Worm (Caenorhabditis elegans) whole organism, young adult: ENCODE data around the gene T25B9.12.

Experiments used
- B0035.1 ChIP-seq: sonication (generic microtip); optimal IDR thresholded peaks from 2 replicates; lab custom pipeline; 2016; ENCODE audit warnings: missing genetic modification characterization, mild to moderate bottlenecking, missing compliant biosample characterization, missing genotype, missing genetic modification reagents
- B0336.3 ChIP-seq: fragments of 200-800 bp; sonication (Bioruptor generic); IDR thresholded peaks from 2 replicates; pipeline ENCODE4 v1.3.6; 2022; ENCODE audit warnings: missing genetic modification characterization, missing compliant biosample characterization
- C06A6.2 ChIP-seq: fragments of 200-800 bp; sonication (Bioruptor generic); conservative IDR thresholded peaks from 2 replicates; pipeline ENCODE4 v1.3.6; 2022; ENCODE audit warnings: missing genetic modification characterization, missing compliant biosample characterization
- D2030.7 ChIP-seq: fragments of 200-800 bp; sonication (Bioruptor generic); IDR thresholded peaks from 2 replicates; pipeline ENCODE4 v1.3.6; 2022; ENCODE audit warnings: missing genetic modification reagents, missing genetic modification characterization, missing compliant biosample characterization
- F22D6.2 ChIP-seq: sonication (generic microtip); optimal IDR thresholded peaks from 2 replicates; lab custom pipeline; 2016; ENCODE audit warnings: mild to moderate bottlenecking, missing genetic modification characterization, missing compliant biosample characterization
- F23B12.7 ChIP-seq: sonication (generic microtip); optimal IDR thresholded peaks from 2 replicates; lab custom pipeline; 2017; ENCODE audit warnings: missing genetic modification characterization, mild to moderate bottlenecking, missing compliant biosample characterization, antibody characterized with exemption, moderate library complexity; ENCODE audit not compliant: insufficient read depth
- F33H1.4 ChIP-seq: fragments of 200-800 bp; sonication (Bioruptor generic); IDR thresholded peaks from 2 replicates; pipeline ENCODE4 v1.3.6; 2022; ENCODE audit warnings: missing genetic modification reagents, missing genetic modification characterization, missing compliant biosample characterization
- F37B4.10 ChIP-seq: fragments of 200-800 bp; sonication (Bioruptor generic); IDR thresholded peaks from 2 replicates; pipeline ENCODE4 v1.3.6; 2022; ENCODE audit warnings: missing genetic modification characterization, missing compliant biosample characterization
- F39B2.1 ChIP-seq: fragments of 200-800 bp; sonication (Bioruptor generic); IDR thresholded peaks from 2 replicates; pipeline ENCODE4 v1.3.6; 2022; ENCODE audit warnings: missing genetic modification reagents, missing genetic modification characterization, missing compliant biosample characterization
- F49E8.2 ChIP-seq: sonication (generic microtip); optimal IDR thresholded peaks from 3 replicates; lab custom pipeline; 2017; ENCODE audit warnings: missing genetic modification characterization, mild to moderate bottlenecking, missing compliant biosample characterization, antibody characterized with exemption, moderate library complexity; ENCODE audit not compliant: insufficient read depth
- F57A8.1 ChIP-seq: fragments of 200-800 bp; sonication (Bioruptor generic); optimal IDR thresholded peaks from 2 replicates; lab custom pipeline; 2018; ENCODE audit warnings: mild to moderate bottlenecking, missing genetic modification characterization, moderate library complexity, missing compliant biosample characterization
- T07F8.4 ChIP-seq: sonication (generic microtip); optimal IDR thresholded peaks from 2 replicates; lab custom pipeline; 2016; ENCODE audit warnings: mild to moderate bottlenecking, missing genetic modification characterization, moderate library complexity, missing compliant biosample characterization
- T26A5.8 ChIP-seq: sonication (generic microtip); optimal IDR thresholded peaks from 2 replicates; lab custom pipeline; 2016; ENCODE audit warnings: missing genetic modification characterization, missing compliant biosample characterization
- Y67H2A.10 ChIP-seq: fragments of 200-800 bp; sonication (Bioruptor generic); conservative IDR thresholded peaks from 2 replicates; pipeline ENCODE4 v1.3.6; 2022; ENCODE audit warnings: missing genetic modification reagents, missing genetic modification characterization, missing compliant biosample characterization
- Y79H2A.3 ChIP-seq: fragments of 200-800 bp; sonication (Bioruptor generic); conservative IDR thresholded peaks from 2 replicates; pipeline ENCODE4 v1.3.6; 2022; ENCODE audit warnings: missing genetic modification reagents, missing genetic modification characterization, missing compliant biosample characterization
- attf-3 ChIP-seq: fragments of 200-800 bp; sonication (Bioruptor generic); conservative IDR thresholded peaks from 2 replicates; pipeline ENCODE4 v1.3.6; 2022; ENCODE audit warnings: missing genetic modification reagents, missing genetic modification characterization, missing compliant biosample characterization
- attf-6 ChIP-seq: fragments of 200-800 bp; sonication (Bioruptor generic); IDR thresholded peaks from 2 replicates; pipeline ENCODE4 v1.3.6; 2022; ENCODE audit warnings: missing genetic modification reagents, missing genetic modification characterization, missing compliant biosample characterization
- bed-1 ChIP-seq: fragments of 200-800 bp; sonication (Bioruptor generic); IDR thresholded peaks from 2 replicates; pipeline ENCODE4 v1.3.6; 2022; ENCODE audit warnings: missing genetic modification reagents, missing genetic modification characterization, missing compliant biosample characterization
- bed-2 ChIP-seq: fragments of 200-800 bp; sonication (Bioruptor generic); IDR thresholded peaks from 2 replicates; pipeline ENCODE4 v1.3.6; 2022; ENCODE audit warnings: missing genetic modification reagents, missing genetic modification characterization, missing compliant biosample characterization
- ccch-3 ChIP-seq: fragments of 200-800 bp; sonication (Bioruptor generic); optimal IDR thresholded peaks from 2 replicates; lab custom pipeline; 2018; ENCODE audit warnings: mild to moderate bottlenecking, missing genetic modification characterization, missing compliant biosample characterization
- ceh-91 ChIP-seq: fragments of 200-800 bp; sonication (Bioruptor generic); IDR thresholded peaks from 2 replicates; pipeline ENCODE4 v1.3.6; 2022; ENCODE audit warnings: missing genetic modification reagents, missing genetic modification characterization, missing compliant biosample characterization
- die-1 ChIP-seq: sonication (generic microtip); optimal IDR thresholded peaks from 2 replicates; lab custom pipeline; 2016; ENCODE audit warnings: missing genotype, mild to moderate bottlenecking, missing genetic modification characterization, missing compliant biosample characterization
- dpff-1 ChIP-seq: sonication (generic microtip); optimal IDR thresholded peaks from 2 replicates; lab custom pipeline; 2017; ENCODE audit warnings: mild to moderate bottlenecking, missing genetic modification characterization, missing compliant biosample characterization
- dpl-1 ChIP-seq: fragments of 150-350 bp; optimal IDR thresholded peaks from 2 replicates; lab custom pipeline; 2014; ENCODE audit warnings: missing biosample characterization, missing genetic modification reagents, missing genetic modification characterization
- efl-1 ChIP-seq: fragments of 150-350 bp; optimal IDR thresholded peaks from 2 replicates; lab custom pipeline; 2014; ENCODE audit warnings: missing biosample characterization, missing genetic modification reagents, missing genetic modification characterization
- ekl-4 ChIP-seq: fragments of 200-800 bp; sonication (Bioruptor generic); IDR thresholded peaks from 2 replicates; pipeline ENCODE4 v1.3.6; 2022; ENCODE audit warnings: missing genetic modification reagents, missing genetic modification characterization, missing compliant biosample characterization
- fkh-3 ChIP-seq: sonication (generic microtip); optimal IDR thresholded peaks from 2 replicates; lab custom pipeline; 2016; ENCODE audit warnings: mild to moderate bottlenecking, missing genetic modification characterization, missing compliant biosample characterization
- gei-17 ChIP-seq: fragments of 200-800 bp; sonication (Bioruptor generic); optimal IDR thresholded peaks from 2 replicates; lab custom pipeline; 2018; ENCODE audit warnings: mild to moderate bottlenecking, missing genetic modification characterization, missing compliant biosample characterization
- him-1 ChIP-seq: sonication (generic microtip); optimal IDR thresholded peaks from 2 replicates; lab custom pipeline; 2016; ENCODE audit warnings: missing genotype, missing genetic modification reagents, missing genetic modification characterization, missing compliant biosample characterization
- hsf-1 ChIP-seq: fragments of 200-800 bp; sonication (Bioruptor generic); IDR thresholded peaks from 2 replicates; pipeline ENCODE4 v1.3.6; 2022; ENCODE audit warnings: missing genetic modification reagents, missing genetic modification characterization, missing compliant biosample characterization
- let-607 ChIP-seq, 2 experiments: fragments of 200-800 bp in 1 of 2; sonication (Bioruptor generic) in 1 of 2; sonication (generic microtip) in 1 of 2; optimal IDR thresholded peaks; 2 replicates each; lab custom pipeline; 2016 to 2018; ENCODE audit warnings: mild to moderate bottlenecking in 2 of 2, missing compliant biosample characterization in 2 of 2, missing genetic modification characterization in 2 of 2, moderate library complexity in 2 of 2, missing genotype in 1 of 2
- lir-1 ChIP-seq: fragments of 200-800 bp; sonication (Bioruptor generic); conservative IDR thresholded peaks from 2 replicates; pipeline ENCODE4 v1.3.6; 2022; ENCODE audit warnings: missing genetic modification reagents, missing genetic modification characterization, missing compliant biosample characterization
- lsl-1 ChIP-seq: fragments of 200-800 bp; sonication (Bioruptor generic); optimal IDR thresholded peaks from 2 replicates; lab custom pipeline; 2018; ENCODE audit warnings: mild to moderate bottlenecking, missing genetic modification characterization, moderate library complexity, missing compliant biosample characterization
- madf-3 ChIP-seq: fragments of 200-800 bp; sonication (Bioruptor generic); IDR thresholded peaks from 2 replicates; pipeline ENCODE4 v1.3.6; 2022; ENCODE audit warnings: missing genetic modification reagents, missing genetic modification characterization, missing compliant biosample characterization
- madf-6 ChIP-seq: fragments of 200-800 bp; sonication (Bioruptor generic); IDR thresholded peaks from 2 replicates; pipeline ENCODE4 v1.3.6; 2022; ENCODE audit warnings: missing genetic modification reagents, missing genetic modification characterization, missing compliant biosample characterization
- madf-8 ChIP-seq: fragments of 200-800 bp; sonication (Bioruptor generic); conservative IDR thresholded peaks from 2 replicates; pipeline ENCODE4 v1.3.6; 2022; ENCODE audit warnings: missing genetic modification reagents, missing genetic modification characterization, missing compliant biosample characterization
- nhr-179 ChIP-seq: sonication (generic microtip); optimal IDR thresholded peaks from 2 replicates; lab custom pipeline; 2016; ENCODE audit warnings: mild to moderate bottlenecking, missing genetic modification characterization, missing compliant biosample characterization
- rcor-1 ChIP-seq: fragments of 200-800 bp; sonication (Bioruptor generic); IDR thresholded peaks from 2 replicates; pipeline ENCODE4 v1.3.6; 2022; ENCODE audit warnings: missing genetic modification reagents, missing genetic modification characterization, missing compliant biosample characterization
- sea-2 ChIP-seq: fragments of 200-800 bp; sonication (Bioruptor generic); IDR thresholded peaks from 2 replicates; pipeline ENCODE4 v1.3.6; 2022; ENCODE audit warnings: missing genetic modification characterization, missing compliant biosample characterization
- snpc-1.1 ChIP-seq: sonication (generic microtip); optimal IDR thresholded peaks from 2 replicates; lab custom pipeline; 2017; ENCODE audit warnings: missing genetic modification characterization, mild to moderate bottlenecking, missing compliant biosample characterization, antibody characterized with exemption, moderate library complexity, missing genotype, missing genetic modification reagents; ENCODE audit not compliant: insufficient read depth
- snpc-1.3 ChIP-seq: sonication (generic microtip); optimal IDR thresholded peaks from 2 replicates; lab custom pipeline; 2017; ENCODE audit warnings: missing genetic modification characterization, mild to moderate bottlenecking, missing compliant biosample characterization, antibody characterized with exemption, moderate library complexity, missing genotype, missing genetic modification reagents; ENCODE audit not compliant: insufficient read depth
- snpc-3.4 ChIP-seq: sonication (generic microtip); optimal IDR thresholded peaks from 2 replicates; lab custom pipeline; 2017; ENCODE audit warnings: missing genetic modification characterization, mild to moderate bottlenecking, missing compliant biosample characterization, antibody characterized with exemption, moderate library complexity, missing genotype, missing genetic modification reagents
- snpc-4 ChIP-seq, 5 experiments: fragments of 150-350 bp in 1 of 5; sonication (generic microtip) in 4 of 5; optimal IDR thresholded peaks; 2 replicates each; lab custom pipeline; 2014 to 2018; ENCODE audit warnings: missing genetic modification characterization in 5 of 5, missing biosample characterization in 3 of 5, antibody characterized with exemption in 2 of 5, mild to moderate bottlenecking in 2 of 5, missing compliant biosample characterization in 2 of 5, missing genotype in 2 of 5, moderate library complexity in 2 of 5, missing genetic modification reagents in 1 of 5
- unc-130 ChIP-seq: sonication (generic microtip); optimal IDR thresholded peaks from 2 replicates; lab custom pipeline; 2016; ENCODE audit warnings: missing genetic modification reagents, missing genetic modification characterization, missing compliant biosample characterization
- xnd-1 ChIP-seq: sonication (generic microtip); optimal IDR thresholded peaks from 2 replicates; lab custom pipeline; 2016; ENCODE audit warnings: missing genotype, missing genetic modification reagents, missing genetic modification characterization, missing compliant biosample characterization
- zfh-2 ChIP-seq: fragments of 200-800 bp; sonication (Bioruptor generic); conservative IDR thresholded peaks from 2 replicates; pipeline ENCODE4 v1.3.6; 2022; ENCODE audit warnings: missing genetic modification reagents, missing genetic modification characterization, missing compliant biosample characterization
- ztf-22 ChIP-seq: fragments of 200-800 bp; sonication (Bioruptor generic); optimal IDR thresholded peaks from 2 replicates; lab custom pipeline; 2018; ENCODE audit warnings: mild to moderate bottlenecking, missing genetic modification characterization, moderate library complexity, missing compliant biosample characterization

T25B9.12 gene

DNA sequence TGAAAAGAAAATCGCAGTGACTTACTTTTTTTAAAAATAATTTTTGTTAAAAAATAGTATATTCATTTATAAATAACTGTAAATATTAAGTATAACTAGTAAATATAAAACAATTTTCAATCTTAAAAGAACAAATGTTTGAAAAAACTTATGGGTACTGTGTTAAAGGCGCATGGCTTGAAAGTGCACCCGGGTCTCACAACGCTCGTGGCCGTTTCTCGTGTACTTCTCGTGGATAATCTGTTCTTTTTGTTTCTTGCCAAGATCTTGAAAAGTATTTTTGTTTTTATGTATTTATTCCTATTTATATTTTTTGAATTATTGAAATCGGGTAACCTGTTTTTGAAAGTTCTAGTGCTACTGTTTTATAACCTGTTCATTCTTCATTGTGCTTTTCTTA lies 918 bp downstream of the T25B9.12 start:
- TF ChIP-seq bed-2 (no peak), F39B2.1 (GFP tag; lab: Robert Waterston, UW) (no peak), efl-1 (GFP tag; lab: Kevin White, UChicago) (peak; percentile 16), bed-1 (no peak), snpc-3.4 (tag; lab: Kevin White, UChicago) (peak; percentile 40), nhr-179 (no peak), madf-8 (GFP tag; lab: Robert Waterston, UW) (peak; percentile 84), F22D6.2 (tag; lab: Kevin White, UChicago) (no peak), B0035.1 (no peak), lir-1 (no peak), xnd-1 (peak; percentile 83), madf-6 (GFP tag; lab: Robert Waterston, UW) (peak; percentile 94), him-1 (tag; lab: Kevin White, UChicago) (peak; percentile 10), ztf-22 (GFP tag; lab: Kevin White, UChicago) (no peak), ceh-91 (peak; percentile 29; the same call in 1 of the 2 replicates), sea-2 (GFP tag; lab: Robert Waterston, UW) (no peak), ekl-4 (GFP tag; lab: Robert Waterston, UW) (no peak), dpl-1 (GFP tag; lab: Kevin White, UChicago) (peak; percentile 31), dpff-1 (no peak), C06A6.2 (GFP tag; lab: Robert Waterston, UW) (no peak), let-607 (tag; optimal IDR thresholded peaks at IDR 0.05; lab: Kevin White, UChicago) (no peak), F33H1.4 (GFP tag; lab: Robert Waterston, UW) (peak; percentile 95), Y67H2A.10 (GFP tag; lab: Robert Waterston, UW) (no peak), T07F8.4 (tag; lab: Kevin White, UChicago) (no peak), ccch-3 (GFP tag; lab: Kevin White, UChicago) (no peak), D2030.7 (GFP tag; lab: Robert Waterston, UW) (peak; percentile 57; the same call in 1 of the 2 replicates), attf-3 (peak; percentile 60; the same call in 1 of the 2 replicates), T26A5.8 (no peak), die-1 (tag; lab: Kevin White, UChicago) (no peak), F23B12.7 (tag; lab: Kevin White, UChicago) (peak; percentile 37), snpc-1.1 (no peak), attf-6 (GFP tag; lab: Robert Waterston, UW) (0 out of 2 replicates have a peak, but pooled peaks have one; percentile 30), F49E8.2 (tag; lab: Kevin White, UChicago) (peak; percentile 35), F57A8.1 (GFP tag; lab: Kevin White, UChicago) (no peak), fkh-3 (tag; lab: Kevin White, UChicago) (no peak), hsf-1 (no peak), snpc-4 (GFP tag; optimal IDR thresholded peaks at IDR 0.05; lab: Kevin White, UChicago) (peak; percentile 66), snpc-4 (tag; optimal IDR thresholded peaks at IDR 0.05; lab: Kevin White, UChicago) (peak in 3 of 4 experiments; percentile 26 to 57 (median 35)), lsl-1 (GFP tag; lab: Kevin White, UChicago) (peak; percentile 89), gei-17 (GFP tag; lab: Kevin White, UChicago) (no peak), B0336.3 (no peak), madf-3 (no peak), rcor-1 (GFP tag; lab: Robert Waterston, UW) (peak; percentile 51; the same call in 1 of the 2 replicates), snpc-1.3 (tag; lab: Kevin White, UChicago) (peak; percentile 60), unc-130 (GFP tag; lab: Kevin White, UChicago) (peak; percentile 41), F37B4.10 (GFP tag; lab: Robert Waterston, UW) (no peak), Y79H2A.3 (no peak), zfh-2 (GFP tag; lab: Robert Waterston, UW) (no peak)
